Worm (Caenorhabditis elegans) whole organism, L4 larva: ENCODE results near the gene mvk-1.

Source experiments
- F26F4.8 ChIP-seq: fragments of 200-800 bp; sonication (Bioruptor generic); conservative IDR thresholded peaks from 2 replicates; pipeline ENCODE4 v1.3.6; 2022; ENCODE audit warnings: missing genetic modification characterization, missing compliant biosample characterization
- Y105C5A.15 ChIP-seq: fragments of 200-800 bp; sonication (Bioruptor generic); IDR thresholded peaks from 2 replicates; pipeline ENCODE4 v1.3.6; 2022; ENCODE audit warnings: missing genetic modification characterization, missing compliant biosample characterization
- Y48G9A.11 ChIP-seq: fragments of 200-800 bp; sonication (Bioruptor generic); IDR thresholded peaks from 2 replicates; pipeline ENCODE4 v1.3.6; 2022; ENCODE audit warnings: missing genetic modification reagents, missing genetic modification characterization, missing compliant biosample characterization
- ZK546.5 ChIP-seq, 2 experiments: sonication (generic microtip); optimal IDR thresholded peaks; 2 replicates each; lab custom pipeline; 2017; ENCODE audit warnings: missing biosample characterization in 2 of 2, missing genetic modification characterization in 2 of 2
- aha-1 ChIP-seq: fragments of 150-350 bp; peaks from one replicate; lab custom pipeline; 2014; ENCODE audit warnings: missing biosample characterization, missing genetic modification characterization
- aly-2 ChIP-seq: sonication (generic microtip); optimal IDR thresholded peaks from 2 replicates; lab custom pipeline; 2018; ENCODE audit warnings: missing biosample characterization, missing genetic modification characterization
- arid-1 ChIP-seq: fragments of 200-800 bp; sonication (Bioruptor generic); conservative IDR thresholded peaks from 2 replicates; pipeline ENCODE4 v1.3.6; 2022; ENCODE audit warnings: missing genetic modification reagents, missing genetic modification characterization, missing compliant biosample characterization
- ceh-32 ChIP-seq: sonication (generic microtip); optimal IDR thresholded peaks from 2 replicates; lab custom pipeline; 2016; ENCODE audit warnings: mild to moderate bottlenecking, missing genetic modification characterization, missing compliant biosample characterization; ENCODE audit not compliant: poor library complexity
- ceh-44 ChIP-seq: fragments of 200-800 bp; sonication (Bioruptor generic); IDR thresholded peaks from 2 replicates; pipeline ENCODE4 v1.3.6; 2022; ENCODE audit warnings: missing genetic modification reagents, missing genetic modification characterization, missing compliant biosample characterization
- ces-1 ChIP-seq: fragments of 150-350 bp; sonication (generic microtip); optimal IDR thresholded peaks from 4 replicates; lab custom pipeline; 2014; ENCODE audit warnings: missing biosample characterization, missing genetic modification reagents, missing genetic modification characterization
- daf-16 ChIP-seq, 3 experiments: sonication (generic microtip); optimal IDR thresholded peaks; 2 replicates each; lab custom pipeline; 2016 to 2017; ENCODE audit warnings: missing genetic modification characterization in 3 of 3, missing genetic modification reagents in 3 of 3, mild to moderate bottlenecking in 2 of 3, missing compliant biosample characterization in 2 of 3, missing biosample characterization in 1 of 3, moderate library complexity in 1 of 3
- daf-8 ChIP-seq: fragments of 200-800 bp; sonication (Bioruptor generic); IDR thresholded peaks from 2 replicates; pipeline ENCODE4 v1.3.6; 2022; ENCODE audit warnings: missing genetic modification characterization, missing compliant biosample characterization
- dmd-8 ChIP-seq: fragments of 200-800 bp; sonication (Bioruptor generic); IDR thresholded peaks from 2 replicates; pipeline ENCODE4 v1.3.6; 2022; ENCODE audit warnings: missing genetic modification characterization, missing compliant biosample characterization
- dmd-9 ChIP-seq: fragments of 200-800 bp; sonication (Bioruptor generic); IDR thresholded peaks from 2 replicates; pipeline ENCODE4 v1.3.6; 2022; ENCODE audit warnings: missing genetic modification reagents, missing genetic modification characterization, missing compliant biosample characterization
- dpl-1 ChIP-seq: fragments of 150-350 bp; optimal IDR thresholded peaks from 2 replicates; lab custom pipeline; 2014; ENCODE audit warnings: missing biosample characterization, missing genetic modification reagents, missing genetic modification characterization
- egl-27 ChIP-seq: sonication (generic microtip); optimal IDR thresholded peaks from 3 replicates; lab custom pipeline; 2017; ENCODE audit warnings: missing biosample characterization, missing genetic modification reagents, missing genetic modification characterization
- egl-43 ChIP-seq: fragments of 200-800 bp; sonication (Bioruptor generic); IDR thresholded peaks from 2 replicates; pipeline ENCODE4 v1.3.6; 2022; ENCODE audit warnings: missing genetic modification reagents, missing genetic modification characterization, missing compliant biosample characterization
- hlh-30 ChIP-seq: sonication (generic microtip); optimal IDR thresholded peaks from 2 replicates; lab custom pipeline; 2017; ENCODE audit warnings: antibody characterized with exemption, mild to moderate bottlenecking, missing genetic modification characterization, missing compliant biosample characterization; ENCODE audit not compliant: insufficient read depth
- hmg-1.1 ChIP-seq: fragments of 200-800 bp; sonication (Bioruptor generic); IDR thresholded peaks from 2 replicates; pipeline ENCODE4 v1.3.6; 2022; ENCODE audit warnings: missing genetic modification reagents, missing genetic modification characterization, missing compliant biosample characterization
- jun-1 ChIP-seq: fragments of 150-350 bp; optimal IDR thresholded peaks from 2 replicates; lab custom pipeline; 2014; ENCODE audit warnings: missing biosample characterization, missing genetic modification reagents, missing genetic modification characterization
- lim-7 ChIP-seq: fragments of 200-800 bp; sonication (Bioruptor generic); IDR thresholded peaks from 2 replicates; pipeline ENCODE4 v1.3.6; 2022; ENCODE audit warnings: missing genetic modification characterization, missing compliant biosample characterization
- lin-13 ChIP-seq: fragments of 150-350 bp; optimal IDR thresholded peaks from 2 replicates; lab custom pipeline; 2014; ENCODE audit warnings: missing biosample characterization, missing genetic modification reagents, missing genetic modification characterization
- lin-15B ChIP-seq: fragments of 150-350 bp; sonication (generic microtip); optimal IDR thresholded peaks from 3 replicates; lab custom pipeline; 2014; ENCODE audit warnings: missing biosample characterization, missing genetic modification characterization
- lir-3 ChIP-seq: sonication (generic microtip); optimal IDR thresholded peaks from 2 replicates; lab custom pipeline; 2016; ENCODE audit warnings: mild to moderate bottlenecking, missing genetic modification characterization, missing compliant biosample characterization
- lsy-2 ChIP-seq, 2 experiments: fragments of 150-350 bp in 1 of 2; sonication (generic microtip) in 1 of 2; optimal IDR thresholded peaks; 2 replicates each; lab custom pipeline; 2014 to 2017; ENCODE audit warnings: missing biosample characterization in 2 of 2, missing genetic modification characterization in 2 of 2
- madf-9 ChIP-seq: fragments of 200-800 bp; sonication (Bioruptor generic); conservative IDR thresholded peaks from 2 replicates; pipeline ENCODE4 v1.3.6; 2022; ENCODE audit warnings: missing genetic modification reagents, missing genetic modification characterization, missing compliant biosample characterization
- mdl-1 ChIP-seq, 2 experiments: fragments of 150-350 bp in 1 of 2; sonication (generic microtip) in 1 of 2; optimal IDR thresholded peaks; 2 replicates each; lab custom pipeline; 2014 to 2017; ENCODE audit warnings: missing biosample characterization in 2 of 2, missing genetic modification characterization in 2 of 2
- mdt-29 ChIP-seq: fragments of 200-800 bp; sonication (Bioruptor generic); IDR thresholded peaks from 2 replicates; pipeline ENCODE4 v1.3.6; 2022; ENCODE audit warnings: missing genetic modification reagents, missing genetic modification characterization, missing compliant biosample characterization
- mep-1 ChIP-seq: fragments of 150-350 bp; sonication (generic microtip); optimal IDR thresholded peaks from 3 replicates; lab custom pipeline; 2014; ENCODE audit warnings: missing biosample characterization, missing genetic modification characterization
- mes-2 ChIP-seq: sonication (generic microtip); optimal IDR thresholded peaks from 2 replicates; lab custom pipeline; 2016; ENCODE audit warnings: missing genotype, mild to moderate bottlenecking, missing genetic modification characterization, missing compliant biosample characterization; ENCODE audit not compliant: poor library complexity, severe bottlenecking
- mxl-3 ChIP-seq: fragments of 200-800 bp; sonication (Bioruptor generic); optimal IDR thresholded peaks from 2 replicates; lab custom pipeline; 2018; ENCODE audit warnings: mild to moderate bottlenecking, missing genetic modification characterization, missing compliant biosample characterization
- nhr-10 ChIP-seq: fragments of 150-350 bp; optimal IDR thresholded peaks from 2 replicates; lab custom pipeline; 2014; ENCODE audit warnings: missing biosample characterization, missing genetic modification characterization
- nhr-102 ChIP-seq: sonication (generic microtip); optimal IDR thresholded peaks from 2 replicates; lab custom pipeline; 2016; ENCODE audit warnings: mild to moderate bottlenecking, missing genetic modification characterization, moderate library complexity, missing compliant biosample characterization
- nhr-11 ChIP-seq: fragments of 150-350 bp; optimal IDR thresholded peaks from 2 replicates; lab custom pipeline; 2014; ENCODE audit warnings: missing biosample characterization, missing genetic modification characterization
- nhr-41 ChIP-seq: fragments of 200-800 bp; sonication (Bioruptor generic); IDR thresholded peaks from 2 replicates; pipeline ENCODE4 v1.3.6; 2022; ENCODE audit warnings: missing genetic modification reagents, missing genetic modification characterization, missing compliant biosample characterization
- nhr-42 ChIP-seq: fragments of 200-800 bp; sonication (Bioruptor generic); IDR thresholded peaks from 2 replicates; pipeline ENCODE4 v1.3.6; 2022; ENCODE audit warnings: missing genetic modification characterization, missing compliant biosample characterization
- nhr-48 ChIP-seq: sonication (generic microtip); optimal IDR thresholded peaks from 2 replicates; lab custom pipeline; 2016; ENCODE audit warnings: mild to moderate bottlenecking, missing genetic modification characterization, missing compliant biosample characterization
- nhr-6 ChIP-seq: fragments of 150-350 bp; optimal IDR thresholded peaks from 2 replicates; lab custom pipeline; 2014; ENCODE audit warnings: missing biosample characterization, missing genetic modification characterization
- saeg-2 ChIP-seq: fragments of 200-800 bp; sonication (Bioruptor generic); IDR thresholded peaks from 2 replicates; pipeline ENCODE4 v1.3.6; 2022; ENCODE audit warnings: missing genetic modification reagents, missing genetic modification characterization, missing compliant biosample characterization
- sdz-12 ChIP-seq: fragments of 200-800 bp; sonication (Bioruptor generic); optimal IDR thresholded peaks from 2 replicates; lab custom pipeline; 2018; ENCODE audit warnings: mild to moderate bottlenecking, missing genetic modification characterization, missing compliant biosample characterization
- skn-1 ChIP-seq: fragments of 150-350 bp; optimal IDR thresholded peaks from 2 replicates; lab custom pipeline; 2014; ENCODE audit warnings: missing biosample characterization, missing genetic modification characterization
- spr-3 ChIP-seq: fragments of 200-800 bp; sonication (Bioruptor generic); optimal IDR thresholded peaks from 2 replicates; lab custom pipeline; 2018; ENCODE audit warnings: mild to moderate bottlenecking, missing genetic modification characterization, missing compliant biosample characterization
- tag-97 ChIP-seq: fragments of 200-800 bp; sonication (Bioruptor generic); IDR thresholded peaks from 2 replicates; pipeline ENCODE4 v1.3.6; 2022; ENCODE audit warnings: missing genetic modification characterization, missing compliant biosample characterization
- tra-1 ChIP-seq: fragments of 200-800 bp; sonication (Bioruptor generic); IDR thresholded peaks from 2 replicates; pipeline ENCODE4 v1.3.6; 2022; ENCODE audit warnings: missing genetic modification reagents, missing genetic modification characterization, missing compliant biosample characterization
- unc-39 ChIP-seq: sonication (generic microtip); optimal IDR thresholded peaks from 2 replicates; lab custom pipeline; 2017; ENCODE audit warnings: missing biosample characterization, missing genetic modification characterization
- zfp-3 ChIP-seq: fragments of 200-800 bp; sonication (Bioruptor generic); conservative IDR thresholded peaks from 2 replicates; pipeline ENCODE4 v1.3.6; 2022; ENCODE audit warnings: missing genetic modification reagents, missing genetic modification characterization, missing compliant biosample characterization
- zip-11 ChIP-seq: fragments of 200-800 bp; sonication (Bioruptor generic); IDR thresholded peaks from 2 replicates; pipeline ENCODE4 v1.3.6; 2022; ENCODE audit warnings: missing genetic modification characterization, missing compliant biosample characterization
- ztf-7 ChIP-seq: fragments of 150-350 bp; optimal IDR thresholded peaks from 2 replicates; lab custom pipeline; 2014; ENCODE audit warnings: missing biosample characterization, missing genetic modification characterization

mvk-1 gene

ce11 chrIII:6158642-6159475 is 22.8 kb upstream of the mvk-1 start, which contains the start of gene nfm-1 (continued):
- TF ChIP-seq sdz-12 (peak; percentile 65), ces-1 (no peak), nhr-41 (GFP tag; lab: Robert Waterston, UW) (peak; percentile 28; the same call in 1 of the 2 replicates), skn-1 (tag; lab: Kevin White, UChicago) (no peak), zfp-3 (GFP tag; lab: Robert Waterston, UW) (peak; percentile 69; the same call in 1 of the 2 replicates), jun-1 (peak; percentile 2), tag-97 (GFP tag; lab: Robert Waterston, UW) (no peak), madf-9 (peak; percentile 71), nhr-42 (GFP tag; lab: Robert Waterston, UW) (peak; percentile 73; the same call in 1 of the 2 replicates), arid-1 (GFP tag; lab: Robert Waterston, UW) (peak; percentile 86), unc-39 (tag; lab: Kevin White, UChicago) (no peak), F26F4.8 (GFP tag; lab: Robert Waterston, UW) (peak; percentile 88), dpl-1 (GFP tag; lab: Kevin White, UChicago) (peak; percentile 33), daf-8 (GFP tag; lab: Robert Waterston, UW) (0 out of 2 replicates have a peak, but pooled peaks have one; percentile 52), lir-3 (tag; lab: Kevin White, UChicago) (peak; percentile 8), egl-27 (tag; lab: Kevin White, UChicago) (no peak), ceh-32 (tag; lab: Kevin White, UChicago) (no peak), lsy-2 (tag; optimal IDR thresholded peaks at IDR 0.05; lab: Kevin White, UChicago) (peak in 1 of 2 experiments; percentile 63), nhr-10 (tag; lab: Kevin White, UChicago) (peak; percentile 16), mes-2 (peak; percentile 84), dmd-8 (GFP tag; lab: Robert Waterston, UW) (peak; percentile 88), spr-3 (GFP tag; lab: Kevin White, UChicago) (peak; percentile 69), saeg-2 (GFP tag; lab: Robert Waterston, UW) (peak; percentile 80), nhr-102 (peak; percentile 61), zip-11 (GFP tag; lab: Robert Waterston, UW) (peak; percentile 70; the same call in 1 of the 2 replicates), aly-2 (tag; lab: Kevin White, UChicago) (no peak), aha-1 (tag; lab: Kevin White, UChicago) (peak; percentile 59), Y105C5A.15 (GFP tag; lab: Robert Waterston, UW) (peak; percentile 70; the same call in 1 of the 2 replicates), mep-1 (peak; percentile 63), ZK546.5 (tag; optimal IDR thresholded peaks at IDR 0.05; lab: Kevin White, UChicago) (no peak), hlh-30 (peak; percentile 36), daf-16 (GFP tag; optimal IDR thresholded peaks at IDR 0.05; lab: Kevin White, UChicago) (peak; percentile 5 to 63), daf-16 (tag; optimal IDR thresholded peaks at IDR 0.05; lab: Kevin White, UChicago) (peak; percentile 90), tra-1 (GFP tag; lab: Robert Waterston, UW) (peak; percentile 84), mxl-3 (GFP tag; lab: Kevin White, UChicago) (peak; percentile 19), egl-43 (peak; percentile 93), hmg-1.1 (GFP tag; lab: Robert Waterston, UW) (peak; percentile 86), mdt-29 (GFP tag; lab: Robert Waterston, UW) (peak; percentile 79), nhr-11 (tag; lab: Kevin White, UChicago) (peak; percentile 44), lin-13 (GFP tag; lab: Kevin White, UChicago) (peak; percentile 54), ztf-7 (tag; lab: Kevin White, UChicago) (peak; percentile 40), ceh-44 (GFP tag; lab: Robert Waterston, UW) (peak; percentile 80; the same call in 1 of the 2 replicates), nhr-6 (tag; lab: Kevin White, UChicago) (peak; percentile 27), dmd-9 (peak; percentile 76), nhr-48 (tag; lab: Kevin White, UChicago) (peak; percentile 78), lin-15B (tag; lab: Kevin White, UChicago) (no peak), Y48G9A.11 (GFP tag; lab: Robert Waterston, UW) (peak; percentile 88), lim-7 (GFP tag; lab: Robert Waterston, UW) (peak; percentile 84), mdl-1 (tag; optimal IDR thresholded peaks at IDR 0.05; lab: Kevin White, UChicago) (peak in 1 of 2 experiments; percentile 44)
